Fruit fly (Drosophila melanogaster) whole organism, embryonic: ENCODE results near the gene Snx17.

Experiments
- Adf1 ChIP-seq: fragments of 200-800 bp; sonication (Bioruptor generic); IDR thresholded peaks from 2 replicates; pipeline ENCODE4 v1.3.6; 2022; ENCODE audit warnings: missing biosample characterization, missing genetic modification characterization
- Awh ChIP-seq: fragments of 200-800 bp; sonication (Bioruptor generic); IDR thresholded peaks from 2 replicates; pipeline ENCODE4, ENCODE4 v1.3.6; 2022; ENCODE audit warnings: missing biosample characterization, missing genetic modification characterization
- CG1024 ChIP-seq: fragments of 200-800 bp; sonication (Bioruptor generic); IDR thresholded peaks from 2 replicates; pipeline ENCODE4 v1.3.6; 2022; ENCODE audit warnings: missing biosample characterization, missing genetic modification characterization
- CG10431 ChIP-seq: fragments of 200-800 bp; sonication (Bioruptor generic); optimal IDR thresholded peaks from 3 replicates; lab custom pipeline; 2018; ENCODE audit warnings: missing biosample characterization, mild to moderate bottlenecking, missing genetic modification characterization
- CG10959 ChIP-seq: fragments of 200-800 bp; sonication (Bioruptor generic); IDR thresholded peaks from 2 replicates; pipeline ENCODE4 v1.3.6; 2022; ENCODE audit warnings: missing biosample characterization, missing genetic modification characterization
- CG12219 ChIP-seq: fragments of 200-800 bp; sonication (Bioruptor generic); optimal IDR thresholded peaks from 3 replicates; lab custom pipeline; 2018; ENCODE audit warnings: missing biosample characterization, mild to moderate bottlenecking, missing genetic modification characterization
- CG12236 ChIP-seq: fragments of 200-800 bp; sonication (Bioruptor generic); optimal IDR thresholded peaks from 2 replicates; lab custom pipeline; 2016; ENCODE audit warnings: missing biosample characterization, missing genetic modification characterization
- CG12659 ChIP-seq: fragments of 200-800 bp; sonication (Bioruptor generic); optimal IDR thresholded peaks from 3 replicates; lab custom pipeline; 2017; ENCODE audit warnings: mild to moderate bottlenecking, missing biosample characterization, missing genetic modification reagents, missing genetic modification characterization
- CG13624 ChIP-seq: fragments of 200-800 bp; sonication (Bioruptor generic); optimal IDR thresholded peaks from 2 replicates; lab custom pipeline; 2016; ENCODE audit warnings: missing biosample characterization, missing genetic modification characterization
- CG1603 ChIP-seq: fragments of 200-800 bp; sonication (Bioruptor generic); optimal IDR thresholded peaks from 2 replicates; lab custom pipeline; 2019; ENCODE audit warnings: missing biosample characterization, mild to moderate bottlenecking, missing genetic modification characterization, moderate library complexity
- CG17568 ChIP-seq: fragments of 200-800 bp; sonication (Bioruptor generic); optimal IDR thresholded peaks from 2 replicates; lab custom pipeline; 2018; ENCODE audit warnings: missing biosample characterization, mild to moderate bottlenecking, missing genetic modification characterization, moderate library complexity
- CG18262 ChIP-seq: fragments of 200-800 bp; optimal IDR thresholded peaks from 3 replicates; lab custom pipeline; 2019; ENCODE audit warnings: missing biosample characterization, mild to moderate bottlenecking, missing genetic modification characterization, moderate library complexity
- CG32532 ChIP-seq: fragments of 200-800 bp; sonication (Bioruptor generic); IDR thresholded peaks from 2 replicates; pipeline ENCODE4 v1.3.6; 2022; ENCODE audit warnings: missing biosample characterization, missing genetic modification characterization
- CG3995 ChIP-seq: fragments of 200-800 bp; sonication (Bioruptor generic); optimal IDR thresholded peaks from 3 replicates; lab custom pipeline; 2016; ENCODE audit warnings: missing biosample characterization, missing genetic modification characterization
- CG4707 ChIP-seq: fragments of 200-800 bp; sonication (Bioruptor generic); optimal IDR thresholded peaks from 2 replicates; lab custom pipeline; 2018; ENCODE audit warnings: missing biosample characterization, mild to moderate bottlenecking, missing genetic modification characterization, moderate library complexity
- CG5245 ChIP-seq: fragments of 200-800 bp; sonication (Bioruptor generic); optimal IDR thresholded peaks from 3 replicates; lab custom pipeline; 2016; ENCODE audit warnings: missing biosample characterization, missing genetic modification characterization
- CG6854 ChIP-seq: fragments of 200-800 bp; sonication (Bioruptor generic); optimal IDR thresholded peaks from 3 replicates; lab custom pipeline; 2017; ENCODE audit warnings: missing biosample characterization, mild to moderate bottlenecking, missing genetic modification characterization
- CG7745 ChIP-seq: fragments of 200-800 bp; sonication (Bioruptor generic); optimal IDR thresholded peaks from 2 replicates; lab custom pipeline; 2018; ENCODE audit warnings: missing biosample characterization, mild to moderate bottlenecking, missing genetic modification characterization, moderate library complexity
- CG9609 ChIP-seq: fragments of 200-800 bp; sonication (Bioruptor generic); optimal IDR thresholded peaks from 3 replicates; lab custom pipeline; 2016; ENCODE audit warnings: missing biosample characterization, missing genetic modification characterization
- CG9932 ChIP-seq: fragments of 200-800 bp; sonication (Bioruptor generic); IDR thresholded peaks from 2 replicates; pipeline ENCODE4 v1.3.6; 2022; ENCODE audit warnings: missing biosample characterization, missing genetic modification characterization
- Dp ChIP-seq: fragments of 200-800 bp; sonication (Bioruptor generic); optimal IDR thresholded peaks from 2 replicates; lab custom pipeline; 2018; ENCODE audit warnings: missing biosample characterization, mild to moderate bottlenecking, missing genetic modification characterization, moderate library complexity
- Fer1 ChIP-seq: fragments of 200-800 bp; sonication (Bioruptor generic); optimal IDR thresholded peaks from 2 replicates; lab custom pipeline; 2017; ENCODE audit warnings: missing biosample characterization, mild to moderate bottlenecking, missing genetic modification characterization
- Fer3 ChIP-seq: fragments of 200-800 bp; sonication (Bioruptor generic); optimal IDR thresholded peaks from 2 replicates; lab custom pipeline; 2018; ENCODE audit warnings: missing biosample characterization, mild to moderate bottlenecking, missing genetic modification characterization, moderate library complexity
- HHEX ChIP-seq: fragments of 200-800 bp; sonication (Bioruptor generic); optimal IDR thresholded peaks from 3 replicates; lab custom pipeline; 2017; ENCODE audit warnings: missing biosample characterization, mild to moderate bottlenecking, missing genetic modification characterization, missing genetic modification reagents
- Neu2 ChIP-seq: fragments of 200-800 bp; sonication (Bioruptor generic); optimal IDR thresholded peaks from 3 replicates; lab custom pipeline; 2016; ENCODE audit warnings: missing biosample characterization, missing genetic modification characterization, borderline replicate concordance
- Pdp1 ChIP-seq, 2 experiments: fragments of 200-800 bp; sonication (Bioruptor generic); optimal IDR thresholded peaks; 3 replicates each; lab custom pipeline; 2016; ENCODE audit warnings: missing biosample characterization in 2 of 2, missing genetic modification characterization in 2 of 2, mild to moderate bottlenecking in 1 of 2, moderate library complexity in 1 of 2
- Poxn ChIP-seq: fragments of 200-800 bp; sonication (Bioruptor generic); IDR thresholded peaks from 2 replicates; pipeline ENCODE4 v1.3.6; 2022; ENCODE audit warnings: missing biosample characterization, missing genetic modification characterization
- Ravus ChIP-seq: fragments of 200-800 bp; sonication (Bioruptor generic); IDR thresholded peaks from 2 replicates; pipeline ENCODE4 v1.3.6; 2022; ENCODE audit warnings: missing biosample characterization, missing genetic modification characterization
- Sry-δ ChIP-seq: fragments of 200-800 bp; sonication (Bioruptor generic); optimal IDR thresholded peaks from 2 replicates; lab custom pipeline; 2016; ENCODE audit warnings: missing biosample characterization, missing genetic modification characterization
- Ssrp ChIP-seq: fragments of 200-800 bp; sonication (Bioruptor generic); optimal IDR thresholded peaks from 2 replicates; lab custom pipeline; 2018; ENCODE audit warnings: missing biosample characterization, mild to moderate bottlenecking, missing genetic modification characterization, moderate library complexity
- abd-A ChIP-seq: fragments of 200-800 bp; sonication (Bioruptor generic); optimal IDR thresholded peaks from 3 replicates; lab custom pipeline; 2019; ENCODE audit warnings: missing biosample characterization, mild to moderate bottlenecking, missing genetic modification characterization, moderate library complexity
- ase ChIP-seq: fragments of 200-800 bp; sonication (Bioruptor generic); IDR thresholded peaks from 3 replicates; pipeline ENCODE4 v1.3.6; 2022; ENCODE audit warnings: missing biosample characterization, missing genetic modification characterization
- bigmax ChIP-seq: fragments of 200-800 bp; sonication (Bioruptor generic); optimal IDR thresholded peaks from 2 replicates; lab custom pipeline; 2018; ENCODE audit warnings: missing biosample characterization, mild to moderate bottlenecking, missing genetic modification characterization
- chn ChIP-seq: fragments of 200-800 bp; sonication (Bioruptor generic); optimal IDR thresholded peaks from 2 replicates; lab custom pipeline; 2016; ENCODE audit warnings: missing biosample characterization, missing genetic modification characterization
- crp ChIP-seq, 2 experiments: fragments of 200-800 bp; sonication (Bioruptor generic); optimal IDR thresholded peaks; 2 replicates in 1 of 2; 3 replicates in 1 of 2; lab custom pipeline; 2017; ENCODE audit warnings: missing biosample characterization in 2 of 2, missing genetic modification characterization in 2 of 2, mild to moderate bottlenecking in 1 of 2, moderate library complexity in 1 of 2
- dan ChIP-seq: fragments of 200-800 bp; sonication (Bioruptor generic); IDR thresholded peaks from 2 replicates; pipeline ENCODE4 v1.3.6; 2022; ENCODE audit warnings: missing biosample characterization, missing genetic modification characterization
- disco-r ChIP-seq: fragments of 200-800 bp; sonication (Bioruptor generic); optimal IDR thresholded peaks from 2 replicates; lab custom pipeline; 2016; ENCODE audit warnings: missing biosample characterization, missing genetic modification characterization
- dmrt99B ChIP-seq: fragments of 200-800 bp; sonication (Bioruptor generic); optimal IDR thresholded peaks from 2 replicates; lab custom pipeline; 2018; ENCODE audit warnings: missing biosample characterization, mild to moderate bottlenecking, missing genetic modification characterization, moderate library complexity
- fd102C ChIP-seq: fragments of 200-800 bp; sonication (Bioruptor generic); optimal IDR thresholded peaks from 2 replicates; lab custom pipeline; 2018; ENCODE audit warnings: missing biosample characterization, mild to moderate bottlenecking, missing genetic modification characterization, moderate library complexity
- grau ChIP-seq: fragments of 200-800 bp; optimal IDR thresholded peaks from 3 replicates; lab custom pipeline; 2019; ENCODE audit warnings: missing biosample characterization, mild to moderate bottlenecking, missing genetic modification characterization, moderate library complexity
- ham ChIP-seq: fragments of 200-800 bp; sonication (Bioruptor generic); IDR thresholded peaks from 2 replicates; pipeline ENCODE4 v1.3.6; 2022; ENCODE audit warnings: missing biosample characterization, missing genetic modification characterization
- klu ChIP-seq: fragments of 200-800 bp; sonication (Bioruptor generic); IDR thresholded peaks from 2 replicates; pipeline ENCODE4 v1.3.6; 2022; ENCODE audit warnings: missing biosample characterization, missing genetic modification characterization
- otp ChIP-seq: fragments of 200-800 bp; sonication (Bioruptor generic); IDR thresholded peaks from 3 replicates; pipeline ENCODE4, ENCODE4 v1.3.6; 2022; ENCODE audit warnings: missing biosample characterization, missing genetic modification characterization
- p53 ChIP-seq: fragments of 200-800 bp; sonication (Bioruptor generic); optimal IDR thresholded peaks from 2 replicates; lab custom pipeline; 2016; ENCODE audit warnings: missing biosample characterization, missing genetic modification characterization
- pan ChIP-seq, 4 experiments: fragments of >200 bp in 3 of 4; fragments of 200-800 bp in 1 of 4; sonication (Bioruptor generic) in 1 of 4; optimal IDR thresholded peaks in 3 of 4; IDR thresholded peaks in 1 of 4; 2 replicates each; pipeline versions ENCODE4 v1.3.6 to Lab custom; 2017 to 2022; ENCODE audit warnings: missing biosample characterization in 2 of 4, missing genetic modification characterization in 2 of 4, mixed read lengths in 1 of 4
- phol ChIP-seq: fragments of 200-800 bp; sonication (Bioruptor generic); optimal IDR thresholded peaks from 3 replicates; lab custom pipeline; 2018; ENCODE audit warnings: missing biosample characterization, mild to moderate bottlenecking, missing genetic modification characterization, moderate library complexity
- pzg ChIP-seq: fragments of 200-800 bp; sonication (Bioruptor generic); optimal IDR thresholded peaks from 3 replicates; lab custom pipeline; 2018; ENCODE audit warnings: missing biosample characterization, mild to moderate bottlenecking, missing genetic modification characterization, moderate library complexity
- ssp ChIP-seq: fragments of 200-800 bp; sonication (Bioruptor generic); IDR thresholded peaks from 2 replicates; pipeline ENCODE4 v1.3.6; 2022; ENCODE audit warnings: missing biosample characterization, missing genetic modification characterization
- stc ChIP-seq: fragments of 200-800 bp; sonication (Bioruptor generic); IDR thresholded peaks from 2 replicates; pipeline ENCODE4 v1.3.6; 2022; ENCODE audit warnings: missing biosample characterization, missing genetic modification characterization
- tap ChIP-seq: fragments of 200-800 bp; optimal IDR thresholded peaks from 3 replicates; lab custom pipeline; 2019; ENCODE audit warnings: missing biosample characterization, mild to moderate bottlenecking, missing genetic modification characterization, moderate library complexity
- zen ChIP-seq: fragments of 200-800 bp; sonication (Bioruptor generic); optimal IDR thresholded peaks from 3 replicates; lab custom pipeline; 2018; ENCODE audit warnings: missing biosample characterization, mild to moderate bottlenecking, missing genetic modification characterization, moderate library complexity

Snx17 gene

DNA sequence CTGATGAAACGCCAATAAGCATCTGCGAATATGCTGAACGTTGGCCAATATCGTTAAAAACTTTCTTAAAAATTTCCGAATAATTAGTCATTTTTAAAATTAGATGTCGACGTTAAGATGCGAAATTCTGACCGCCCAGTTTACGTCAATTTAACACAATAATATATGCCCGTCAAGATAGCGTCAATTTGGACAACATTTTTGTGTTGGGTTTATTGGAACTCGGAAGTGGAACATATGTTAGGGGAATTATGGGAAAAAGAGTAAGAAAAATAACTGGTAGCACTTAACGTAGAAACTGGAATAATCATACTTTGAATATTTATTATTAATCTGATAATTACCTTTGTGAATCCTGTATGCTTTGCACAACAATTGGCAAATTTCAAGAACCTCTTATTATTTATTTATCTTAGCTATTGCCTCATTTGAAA is 49.0 kb upstream of the Snx17 start, which contains the start of gene CG5676 (continued):
- no peak for TF ChIP-seq CG10959
- TF ChIP-seq crp (GFP tag; optimal IDR thresholded peaks at IDR 0.05; lab: Kevin White, UChicago): no peak
- TF ChIP-seq CG12236: no peak
- TF ChIP-seq phol (tag; lab: Kevin White, UChicago): peak; percentile 26
- no peak for TF ChIP-seq chn (GFP tag; lab: Kevin White, UChicago)
- TF ChIP-seq CG4707: no peak
- peak; percentile 57 for TF ChIP-seq CG12659 (GFP tag; lab: Kevin White, UChicago)
- TF ChIP-seq Pdp1 (GFP tag; optimal IDR thresholded peaks at IDR 0.05; lab: Kevin White, UChicago): peak in 1 of 2 experiments; percentile 74
- TF ChIP-seq ssp (GFP tag; lab: Robert Waterston, UW): no peak
- TF ChIP-seq ase (GFP tag; lab: Robert Waterston, UW): no peak
- peak; percentile 90 for TF ChIP-seq CG1024 (GFP tag; lab: Robert Waterston, UW)
- TF ChIP-seq Neu2 (GFP tag; lab: Kevin White, UChicago): no peak
- TF ChIP-seq HHEX (GFP tag; lab: Kevin White, UChicago): no peak
- TF ChIP-seq stc (GFP tag; lab: Robert Waterston, UW): no peak
- TF ChIP-seq Dp: peak; percentile 25
- TF ChIP-seq CG18262 (tag; lab: Kevin White, UChicago): peak; percentile 4
- no peak for TF ChIP-seq CG32532
- no peak for TF ChIP-seq fd102C
- no peak for TF ChIP-seq bigmax (GFP tag; lab: Kevin White, UChicago)
- TF ChIP-seq pan (optimal IDR thresholded peaks at IDR 0.05; lab: Kevin White, UChicago): no peak
- no peak for TF ChIP-seq pan (GFP tag; optimal IDR thresholded peaks at IDR 0.05 in 1 of 2, IDR thresholded peaks at IDR 0.05 in 1 of 2)
- TF ChIP-seq pzg (GFP tag; lab: Kevin White, UChicago): peak; percentile 71
- no peak for TF ChIP-seq dan
- TF ChIP-seq Adf1 (GFP tag; lab: Robert Waterston, UW): no peak
- no peak for TF ChIP-seq Poxn (GFP tag; lab: Robert Waterston, UW)
- TF ChIP-seq grau (tag; lab: Kevin White, UChicago): no peak
- TF ChIP-seq CG9609 (GFP tag; lab: Kevin White, UChicago): no peak
- TF ChIP-seq Ravus: no peak
- no peak for TF ChIP-seq disco-r (GFP tag; lab: Kevin White, UChicago)
- no peak for TF ChIP-seq ham (GFP tag; lab: Robert Waterston, UW)
- TF ChIP-seq CG5245 (GFP tag; lab: Kevin White, UChicago): no peak
- TF ChIP-seq otp (GFP tag; lab: Robert Waterston, UW): no peak
- TF ChIP-seq CG6854 (GFP tag; lab: Kevin White, UChicago): no peak
- TF ChIP-seq abd-A (tag; lab: Kevin White, UChicago): no peak
- TF ChIP-seq Fer3 (tag; lab: Kevin White, UChicago): no peak
- no peak for TF ChIP-seq klu (GFP tag; lab: Robert Waterston, UW)
- TF ChIP-seq CG13624 (GFP tag; lab: Kevin White, UChicago): peak; percentile 16
- TF ChIP-seq CG12219: no peak
- TF ChIP-seq p53 (GFP tag; lab: Kevin White, UChicago): no peak
- peak; percentile 38 for TF ChIP-seq Sry-δ (GFP tag; lab: Kevin White, UChicago)
- TF ChIP-seq CG17568 (GFP tag; lab: Kevin White, UChicago): no peak
- peak; percentile 78 for TF ChIP-seq CG3995 (GFP tag; lab: Kevin White, UChicago)
- peak; percentile 36 for TF ChIP-seq CG7745 (tag; lab: Kevin White, UChicago)
- TF ChIP-seq tap (tag; lab: Kevin White, UChicago): no peak
- TF ChIP-seq Awh: no peak
- TF ChIP-seq zen (tag; lab: Kevin White, UChicago): peak; percentile 56
- peak; percentile 19 for TF ChIP-seq Fer1 (GFP tag; lab: Kevin White, UChicago)
- no peak for TF ChIP-seq CG10431 (GFP tag; lab: Kevin White, UChicago)
- no peak for TF ChIP-seq dmrt99B (tag; lab: Kevin White, UChicago)
- no peak for TF ChIP-seq CG9932 (GFP tag; lab: Robert Waterston, UW)
- no peak for TF ChIP-seq Ssrp
- peak; percentile 100 for TF ChIP-seq CG1603 (tag; lab: Kevin White, UChicago)
